Fruit fly (Drosophila melanogaster): ENCODE data around the gene CG10588.

DNA sequence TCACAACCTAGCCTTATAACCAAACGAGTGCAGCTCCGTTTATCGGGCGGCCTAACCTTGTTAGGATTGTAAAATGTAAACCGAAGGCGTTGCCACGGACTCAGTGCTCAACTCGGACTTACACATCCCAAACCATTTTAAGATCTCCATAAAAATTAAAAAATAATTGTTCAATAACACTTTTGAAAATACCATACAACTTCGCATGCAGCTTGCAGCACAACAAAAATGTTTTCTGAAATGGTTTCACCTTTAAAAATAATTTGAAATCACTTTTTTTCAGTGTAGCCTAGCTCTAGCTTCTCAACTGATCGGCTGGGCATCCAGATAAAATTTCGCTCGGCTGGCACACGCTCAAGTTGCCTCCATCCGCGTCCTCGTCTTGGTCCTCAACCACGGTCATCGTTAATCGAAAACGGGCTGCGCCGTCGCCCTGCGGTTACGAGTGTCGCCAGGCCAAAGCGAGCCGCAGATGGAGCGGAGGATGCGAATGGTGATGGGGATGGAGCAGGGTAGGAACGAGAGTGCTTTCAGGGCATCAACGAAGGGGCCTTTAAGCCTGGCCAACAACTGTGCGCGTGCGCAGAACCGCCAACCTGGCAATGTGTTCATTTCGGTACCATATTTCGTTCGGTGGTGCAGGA is 5.1 kb upstream of the CG10588 start:
- no peak for TF ChIP-seq psq (optimal IDR thresholded peaks at IDR 0.05)
- no peak for TF ChIP-seq CG8478 (optimal IDR thresholded peaks at IDR 0.05)
- no peak for TF ChIP-seq EcR (GFP tag; optimal IDR thresholded peaks at IDR 0.05)
- no peak for TF ChIP-seq pan (optimal IDR thresholded peaks at IDR 0.05)
- peak; percentile 34 for TF ChIP-seq Dll (optimal IDR thresholded peaks at IDR 0.05)
- TF ChIP-seq usp (GFP tag; optimal IDR thresholded peaks at IDR 0.05): no peak
